Worm (Caenorhabditis elegans): Measurements from ENCODE around the gene his-62.

his-62 gene

DNA sequence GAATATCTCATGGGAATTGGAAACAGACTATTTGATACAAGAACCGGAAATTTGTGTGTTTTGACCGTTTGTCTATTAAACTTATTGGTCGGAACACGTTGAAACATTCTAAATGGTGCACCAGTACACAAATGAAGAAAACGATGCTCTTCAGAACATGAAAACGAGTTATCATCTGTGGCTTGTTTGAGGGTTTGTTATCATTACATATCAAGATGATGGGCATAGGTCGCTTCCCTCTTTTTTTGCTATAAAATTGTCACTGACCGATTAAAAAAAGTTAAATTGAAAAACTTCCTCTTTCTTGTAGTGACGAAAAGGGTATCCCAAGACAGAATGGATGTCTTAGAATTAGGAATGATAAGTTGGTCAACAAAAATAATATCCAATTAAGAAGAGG lies 17.7 kb upstream of the his-62 start:
- TF ChIP-seq flh-1 (GFP tag; optimal IDR thresholded peaks at IDR 0.05) (no peak), cnd-1 (tag; optimal IDR thresholded peaks at IDR 0.05) (no peak), nhr-76 (tag; optimal IDR thresholded peaks at IDR 0.05) (no peak), unc-120 (tag; optimal IDR thresholded peaks at IDR 0.05; ENCODE audit: poor library complexity, severe bottlenecking) (no peak), ceh-83 (GFP tag; optimal IDR thresholded peaks at IDR 0.05) (no peak), sptf-1 (tag; optimal IDR thresholded peaks at IDR 0.05) (no peak), pha-4 (tag; optimal IDR thresholded peaks at IDR 0.05) (no peak), ztf-11 (tag; optimal IDR thresholded peaks at IDR 0.05) (no peak), hlh-1 (tag; optimal IDR thresholded peaks at IDR 0.05) (no peak), unc-39 (tag; optimal IDR thresholded peaks at IDR 0.05) (no peak), lin-13 (tag; optimal IDR thresholded peaks at IDR 0.05) (no peak), blmp-1 (tag; optimal IDR thresholded peaks at IDR 0.05) (no peak), nhr-28 (tag; optimal IDR thresholded peaks at IDR 0.05) (no peak), elt-3 (tag; optimal IDR thresholded peaks at IDR 0.05) (no peak), ham-2 (GFP tag; optimal IDR thresholded peaks at IDR 0.05) (no peak), mls-2 (tag; optimal IDR thresholded peaks at IDR 0.05) (no peak), nhr-237 (tag; optimal IDR thresholded peaks at IDR 0.05) (no peak), ceh-39 (tag; optimal IDR thresholded peaks at IDR 0.05) (no peak), zip-8 (tag; optimal IDR thresholded peaks at IDR 0.05) (no peak), nhr-12 (tag; optimal IDR thresholded peaks at IDR 0.05) (no peak)

DNA sequence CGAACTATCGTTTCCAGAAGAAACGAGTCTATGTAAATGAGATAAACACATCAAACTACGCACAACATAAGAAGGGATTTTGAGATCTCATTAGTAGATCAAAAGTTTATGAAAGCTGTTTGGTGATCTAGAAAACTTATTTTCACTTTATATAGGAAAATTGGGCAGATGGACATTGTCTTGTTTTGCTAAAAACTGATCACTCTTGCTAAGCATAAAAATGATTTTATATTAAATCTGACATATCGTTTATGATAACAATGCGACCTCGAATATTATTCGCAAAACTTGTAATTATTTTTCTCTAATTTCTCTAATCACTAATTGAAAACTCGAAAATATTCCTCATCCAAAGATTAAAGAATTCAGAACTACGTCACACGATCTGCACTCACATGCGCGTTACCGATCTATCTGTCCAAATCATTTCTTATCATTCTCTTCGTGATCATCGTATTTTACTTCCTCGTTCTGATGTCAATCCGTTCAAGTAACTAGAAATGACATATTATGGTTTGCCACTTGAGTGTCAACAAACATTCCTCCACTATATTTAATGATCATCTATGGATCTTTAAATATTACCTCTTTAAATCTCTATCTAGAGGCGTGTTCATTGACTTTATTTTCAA lies 16.4 kb upstream of the his-62 start, which contains the start of gene F55G1.7:
Gene F55G1.7 (minus strand): TSS at position 51 of the 632 bp plus-strand sequence.
- no peak for TF ChIP-seq elt-3 (tag; optimal IDR thresholded peaks at IDR 0.05)
- TF ChIP-seq unc-120 (tag; optimal IDR thresholded peaks at IDR 0.05; ENCODE audit: poor library complexity, severe bottlenecking): no peak
- TF ChIP-seq zip-8 (tag; optimal IDR thresholded peaks at IDR 0.05): no peak
- TF ChIP-seq unc-62 (GFP tag; optimal IDR thresholded peaks at IDR 0.05): no peak
- no peak for TF ChIP-seq lsy-2 (tag; optimal IDR thresholded peaks at IDR 0.05)
- TF ChIP-seq sem-2 (GFP tag; optimal IDR thresholded peaks at IDR 0.05): no peak
- no peak for TF ChIP-seq M03D4.4 (tag; optimal IDR thresholded peaks at IDR 0.05)

ce11 chrIV:7473159-7473649 lies 13.1 kb upstream of the his-62 start, which contains the start of the genes plk-3 and F55G1.6:
plk-3 (minus strand) TSS chrIV:7473209.
F55G1.6 (plus strand) TSS chrIV:7473517.
- TF ChIP-seq unc-39 (tag; optimal IDR thresholded peaks at IDR 0.05) (no peak), nhr-237 (tag; optimal IDR thresholded peaks at IDR 0.05) (no peak), drap-1 (GFP tag; optimal IDR thresholded peaks at IDR 0.05) (no peak), flh-1 (GFP tag; optimal IDR thresholded peaks at IDR 0.05) (no peak), ceh-43 (GFP tag; optimal IDR thresholded peaks at IDR 0.05) (no peak), ces-1 (GFP tag; optimal IDR thresholded peaks at IDR 0.05) (no peak)

ce11 chrIV:7474826-7475225 lies 11.5 kb upstream of the his-62 start, which contains the start of gene slc-25A18.2:
slc-25A18.2 (plus strand) TSS chrIV:7475041.
- TF ChIP-seq unc-62 (GFP tag; optimal IDR thresholded peaks at IDR 0.05) (no peak), pha-4 (tag; optimal IDR thresholded peaks at IDR 0.05) (no peak), ztf-11 (tag; optimal IDR thresholded peaks at IDR 0.05) (no peak), hlh-1 (tag; optimal IDR thresholded peaks at IDR 0.05) (no peak), lin-13 (tag; optimal IDR thresholded peaks at IDR 0.05) (no peak), mep-1 (tag; optimal IDR thresholded peaks at IDR 0.05) (no peak)

- TF ChIP-seq unc-120 (tag; optimal IDR thresholded peaks at IDR 0.05; ENCODE audit: poor library complexity, severe bottlenecking) (no peak), nhr-237 (tag; optimal IDR thresholded peaks at IDR 0.05) (no peak), nhr-76 (tag; optimal IDR thresholded peaks at IDR 0.05) (no peak), nhr-2 (tag; optimal IDR thresholded peaks at IDR 0.05) (no peak), sem-2 (GFP tag; optimal IDR thresholded peaks at IDR 0.05) (no peak), lsy-2 (tag; optimal IDR thresholded peaks at IDR 0.05) (no peak), blmp-1 (tag; optimal IDR thresholded peaks at IDR 0.05) (no peak), ceh-43 (GFP tag; optimal IDR thresholded peaks at IDR 0.05) (no peak), unc-39 (tag; optimal IDR thresholded peaks at IDR 0.05) (no peak)
These were observed 9.1 kb upstream of the his-62 start, which contains the start of gene pycr-4 for ce11 chrIV:7477197-7477596. pycr-4 (minus strand) TSS chrIV:7477297.

- TF ChIP-seq nhr-237 (tag; optimal IDR thresholded peaks at IDR 0.05) (no peak), elt-3 (tag; optimal IDR thresholded peaks at IDR 0.05) (no peak), mep-1 (tag; optimal IDR thresholded peaks at IDR 0.05) (no peak), blmp-1 (tag; optimal IDR thresholded peaks at IDR 0.05) (no peak), nhr-76 (tag; optimal IDR thresholded peaks at IDR 0.05) (no peak), nhr-12 (tag; optimal IDR thresholded peaks at IDR 0.05) (no peak), bed-3 (GFP tag; optimal IDR thresholded peaks at IDR 0.05) (no peak), drap-1 (GFP tag; optimal IDR thresholded peaks at IDR 0.05) (no peak), hlh-1 (tag; optimal IDR thresholded peaks at IDR 0.05) (no peak), tbx-8 (GFP tag; optimal IDR thresholded peaks at IDR 0.05) (no peak), unc-39 (tag; optimal IDR thresholded peaks at IDR 0.05) (no peak), ceh-39 (tag; optimal IDR thresholded peaks at IDR 0.05) (no peak)
These were observed 8.6 kb upstream of the his-62 start for ce11 chrIV:7477697-7478096.

Data from whole organism, mixed stage, embryonic.